Worm (Caenorhabditis elegans) whole organism, late embryonic: Measurements from ENCODE around the gene ZK822.1.

Experiments
- C38D4.7 ChIP-seq: fragments of 200-800 bp; sonication (Bioruptor generic); optimal IDR thresholded peaks from 2 replicates; lab custom pipeline; 2018; ENCODE audit warnings: mild to moderate bottlenecking, missing genetic modification characterization, moderate library complexity, missing compliant biosample characterization
- T23F11.4 ChIP-seq: fragments of 200-800 bp; sonication (Bioruptor generic); optimal IDR thresholded peaks from 2 replicates; lab custom pipeline; 2018; ENCODE audit warnings: mild to moderate bottlenecking, missing genetic modification characterization, missing compliant biosample characterization
- ahr-1 ChIP-seq: sonication (generic microtip); optimal IDR thresholded peaks from 2 replicates; lab custom pipeline; 2016; ENCODE audit warnings: missing genetic modification characterization, missing compliant biosample characterization
- ama-1 ChIP-seq: fragments of 150-350 bp; optimal IDR thresholded peaks from 2 replicates; lab custom pipeline; 2014
- ceh-14 ChIP-seq: sonication (generic microtip); optimal IDR thresholded peaks from 2 replicates; lab custom pipeline; 2016; ENCODE audit warnings: missing genotype, missing genetic modification characterization, missing compliant biosample characterization
- ceh-22 ChIP-seq: sonication (generic microtip); optimal IDR thresholded peaks from 2 replicates; lab custom pipeline; 2017; ENCODE audit warnings: missing biosample characterization, missing genetic modification characterization
- ceh-24 ChIP-seq: sonication (generic microtip); optimal IDR thresholded peaks from 2 replicates; lab custom pipeline; 2016; ENCODE audit warnings: mild to moderate bottlenecking, missing genetic modification characterization, missing compliant biosample characterization
- ceh-30 ChIP-seq: fragments of 150-350 bp; optimal IDR thresholded peaks from 2 replicates; lab custom pipeline; 2014; ENCODE audit warnings: missing biosample characterization, missing genetic modification characterization
- ceh-31 ChIP-seq: sonication (generic microtip); optimal IDR thresholded peaks from 2 replicates; lab custom pipeline; 2016; ENCODE audit warnings: missing genetic modification characterization, missing compliant biosample characterization
- ceh-45 ChIP-seq: fragments of 200-800 bp; sonication (Bioruptor generic); IDR thresholded peaks from 2 replicates; pipeline ENCODE4 v1.3.6; 2022; ENCODE audit warnings: missing genetic modification reagents, missing genetic modification characterization, missing compliant biosample characterization
- ceh-6 ChIP-seq: fragments of 200-800 bp; sonication (Bioruptor generic); optimal IDR thresholded peaks from 2 replicates; lab custom pipeline; 2018; ENCODE audit warnings: mild to moderate bottlenecking, missing genetic modification characterization, missing compliant biosample characterization
- che-1 ChIP-seq: sonication (generic microtip); optimal IDR thresholded peaks from 2 replicates; lab custom pipeline; 2016; ENCODE audit warnings: mild to moderate bottlenecking, missing genetic modification characterization, missing compliant biosample characterization
- dmd-4 ChIP-seq: sonication (generic microtip); optimal IDR thresholded peaks from 2 replicates; lab custom pipeline; 2016; ENCODE audit warnings: borderline replicate concordance, missing genetic modification characterization, missing compliant biosample characterization
- elt-2 ChIP-seq: sonication (generic microtip); optimal IDR thresholded peaks from 2 replicates; lab custom pipeline; 2016; ENCODE audit warnings: missing genetic modification reagents, missing genetic modification characterization, missing compliant biosample characterization
- eyg-1 ChIP-seq: sonication (generic microtip); optimal IDR thresholded peaks from 2 replicates; lab custom pipeline; 2016; ENCODE audit warnings: missing genotype, missing genetic modification characterization, missing compliant biosample characterization
- fax-1 ChIP-seq: sonication (generic microtip); optimal IDR thresholded peaks from 2 replicates; lab custom pipeline; 2016; ENCODE audit warnings: missing genotype, missing genetic modification characterization, missing compliant biosample characterization
- fkh-6 ChIP-seq: sonication (generic microtip); optimal IDR thresholded peaks from 2 replicates; lab custom pipeline; 2016; ENCODE audit warnings: missing genetic modification characterization, missing compliant biosample characterization
- gmeb-2 ChIP-seq: sonication (generic microtip); optimal IDR thresholded peaks from 2 replicates; lab custom pipeline; 2016; ENCODE audit warnings: missing genetic modification characterization, inconsistent platforms, missing compliant biosample characterization
- hlh-13 ChIP-seq: fragments of 200-800 bp; sonication (Bioruptor generic); optimal IDR thresholded peaks from 2 replicates; lab custom pipeline; 2018; ENCODE audit warnings: mild to moderate bottlenecking, missing genetic modification characterization, missing compliant biosample characterization
- hlh-30 ChIP-seq: sonication (generic microtip); optimal IDR thresholded peaks from 2 replicates; lab custom pipeline; 2017; ENCODE audit warnings: antibody characterized with exemption, missing genetic modification characterization, missing compliant biosample characterization; ENCODE audit not compliant: insufficient read depth
- hlh-6 ChIP-seq: sonication (generic microtip); optimal IDR thresholded peaks from 2 replicates; lab custom pipeline; 2016; ENCODE audit warnings: missing genotype, missing genetic modification characterization, missing compliant biosample characterization
- lim-6 ChIP-seq: sonication (generic microtip); optimal IDR thresholded peaks from 2 replicates; lab custom pipeline; 2016; ENCODE audit warnings: missing genetic modification characterization, missing compliant biosample characterization
- lin-11 ChIP-seq: fragments of 200-800 bp; sonication (Bioruptor generic); optimal IDR thresholded peaks from 2 replicates; lab custom pipeline; 2018; ENCODE audit warnings: mild to moderate bottlenecking, missing genetic modification characterization, missing compliant biosample characterization
- madf-2 ChIP-seq: sonication (generic microtip); optimal IDR thresholded peaks from 2 replicates; lab custom pipeline; 2017; ENCODE audit warnings: missing genetic modification characterization, missing compliant biosample characterization
- nfya-1 ChIP-seq: sonication (generic microtip); optimal IDR thresholded peaks from 2 replicates; lab custom pipeline; 2017; ENCODE audit warnings: missing genetic modification characterization, mild to moderate bottlenecking, missing compliant biosample characterization, antibody characterized with exemption, moderate library complexity
- nhr-11 ChIP-seq: fragments of 150-350 bp; optimal IDR thresholded peaks from 2 replicates; lab custom pipeline; 2014; ENCODE audit warnings: missing biosample characterization, missing genetic modification characterization
- nhr-232 ChIP-seq: sonication (generic microtip); optimal IDR thresholded peaks from 2 replicates; lab custom pipeline; 2016; ENCODE audit warnings: missing genetic modification characterization, missing compliant biosample characterization
- npax-4 ChIP-seq: sonication (generic microtip); optimal IDR thresholded peaks from 2 replicates; lab custom pipeline; 2016; ENCODE audit warnings: missing genetic modification characterization, missing compliant biosample characterization
- odd-2 ChIP-seq: sonication (generic microtip); optimal IDR thresholded peaks from 2 replicates; lab custom pipeline; 2017; ENCODE audit warnings: antibody characterized with exemption, mild to moderate bottlenecking, missing genetic modification characterization, missing compliant biosample characterization
- pag-3 ChIP-seq: sonication (generic microtip); optimal IDR thresholded peaks from 2 replicates; lab custom pipeline; 2016; ENCODE audit warnings: missing compliant biosample characterization, missing genetic modification characterization, borderline replicate concordance
- pha-4 ChIP-seq: fragments of 150-350 bp; optimal IDR thresholded peaks from 2 replicates; lab custom pipeline; 2018; ENCODE audit warnings: missing biosample characterization, missing genetic modification reagents, missing genetic modification characterization
- pros-1 ChIP-seq: fragments of 150-350 bp; optimal IDR thresholded peaks from 2 replicates; lab custom pipeline; 2014; ENCODE audit warnings: missing biosample characterization, missing genetic modification reagents, missing genetic modification characterization
- ref-2 ChIP-seq: sonication (generic microtip); optimal IDR thresholded peaks from 2 replicates; lab custom pipeline; 2016; ENCODE audit warnings: missing genetic modification characterization, missing compliant biosample characterization
- sdc-2 ChIP-seq: sonication (generic microtip); optimal IDR thresholded peaks from 2 replicates; lab custom pipeline; 2016; ENCODE audit warnings: missing genotype, missing genetic modification characterization, missing compliant biosample characterization
- sox-2 ChIP-seq: fragments of 200-800 bp; sonication (Bioruptor generic); IDR thresholded peaks from 2 replicates; pipeline ENCODE4 v1.3.6; 2022; ENCODE audit warnings: missing genetic modification reagents, missing genetic modification characterization, missing compliant biosample characterization
- sox-4 ChIP-seq: sonication (generic microtip); optimal IDR thresholded peaks from 2 replicates; lab custom pipeline; 2017; ENCODE audit warnings: mild to moderate bottlenecking, missing genetic modification characterization, inconsistent platforms, missing compliant biosample characterization
- syd-9 ChIP-seq: sonication (generic microtip); optimal IDR thresholded peaks from 2 replicates; lab custom pipeline; 2016; ENCODE audit warnings: mild to moderate bottlenecking, missing genetic modification characterization, moderate library complexity, missing compliant biosample characterization
- unc-42 ChIP-seq: sonication (generic microtip); optimal IDR thresholded peaks from 2 replicates; lab custom pipeline; 2016; ENCODE audit warnings: missing genotype, missing genetic modification characterization, missing compliant biosample characterization
- unc-55 ChIP-seq: sonication (generic microtip); optimal IDR thresholded peaks from 2 replicates; lab custom pipeline; 2017; ENCODE audit warnings: missing biosample characterization, missing genetic modification reagents, missing genetic modification characterization

Gene ZK822.1

ce11 chrIV:11928388-11928787 lies 6.5 kb upstream of the ZK822.1 start:
- TF ChIP-seq ceh-24 (tag; lab: Kevin White, UChicago) = no peak
- no peak for TF ChIP-seq sdc-2 (tag; lab: Kevin White, UChicago)
- no peak for TF ChIP-seq ceh-30
- TF ChIP-seq sox-4 = no peak
- TF ChIP-seq C38D4.7 (GFP tag; lab: Kevin White, UChicago) = peak; percentile 34
- TF ChIP-seq nhr-232 = peak; percentile 43
- TF ChIP-seq syd-9 (tag; lab: Kevin White, UChicago) = peak; percentile 27
- TF ChIP-seq lim-6 = no peak
- TF ChIP-seq nhr-11 (tag; lab: Kevin White, UChicago) = no peak
- TF ChIP-seq ref-2 (tag; lab: Kevin White, UChicago) = peak; percentile 50
- TF ChIP-seq fkh-6 (tag; lab: Kevin White, UChicago) = peak; percentile 19
- TF ChIP-seq ceh-6 (GFP tag; lab: Kevin White, UChicago) = peak; percentile 44
- TF ChIP-seq gmeb-2 (tag; lab: Kevin White, UChicago) = peak; percentile 18
- TF ChIP-seq T23F11.4 (GFP tag; lab: Kevin White, UChicago) = peak; percentile 30
- peak; percentile 25 for TF ChIP-seq elt-2
- TF ChIP-seq lin-11 (tag; lab: Kevin White, UChicago) = peak; percentile 44
- peak; percentile 39 for TF ChIP-seq che-1
- no peak for TF ChIP-seq hlh-6 (tag; lab: Kevin White, UChicago)

ce11 chrIV:11925346-11926075 lies 3.6 kb upstream of the ZK822.1 start, which contains the start of the genes srlf-33 and srlf-32:
srlf-33 (minus strand) TSS chrIV:11925446.
srlf-32 (plus strand) TSS chrIV:11926025.
- TF ChIP-seq nfya-1 = no peak
- no peak for TF ChIP-seq ceh-14 (tag; lab: Kevin White, UChicago)
- no peak for TF ChIP-seq sox-2 (GFP tag; lab: Robert Waterston, UW)
- no peak for TF ChIP-seq hlh-13
- no peak for TF ChIP-seq eyg-1 (tag; lab: Kevin White, UChicago)
- TF ChIP-seq madf-2 = no peak
- no peak for TF ChIP-seq dmd-4 (tag; lab: Kevin White, UChicago)
- TF ChIP-seq ceh-31 = no peak
- TF ChIP-seq ahr-1 (tag; lab: Kevin White, UChicago) = no peak
- TF ChIP-seq hlh-30 = no peak
- TF ChIP-seq npax-4 (tag; lab: Kevin White, UChicago) = no peak
- TF ChIP-seq unc-42 (tag; lab: Kevin White, UChicago) = no peak
- TF ChIP-seq pha-4 (tag; lab: Kevin White, UChicago) = no peak
- no peak for TF ChIP-seq fax-1 (tag; lab: Kevin White, UChicago)
- TF ChIP-seq ama-1 (lab: Kevin White, UChicago) = no peak
- TF ChIP-seq odd-2 (tag; lab: Kevin White, UChicago) = no peak

- peak; percentile 11 for TF ChIP-seq unc-55
- TF ChIP-seq ceh-22 (tag; lab: Kevin White, UChicago) = no peak
- TF ChIP-seq pag-3 (tag; lab: Kevin White, UChicago) = no peak
- TF ChIP-seq ama-1 (lab: Kevin White, UChicago) = no peak
- no peak for TF ChIP-seq pros-1 (tag; lab: Kevin White, UChicago)
- no peak for TF ChIP-seq ceh-45 (GFP tag; lab: Robert Waterston, UW)
- TF ChIP-seq, all 69 proteins: peak for 1
Observed at ce11 chrIV:11924092-11924491, 2.2 kb upstream of the ZK822.1 start.
